Worm (Caenorhabditis elegans) whole organism, dauer: Measurements from ENCODE around the gene Y110A2AL.1.

ENCODE experiments used
- unc-62 ChIP-seq: sonication (generic microtip); optimal IDR thresholded peaks from 2 replicates; lab custom pipeline; 2017; ENCODE audit warnings: missing biosample characterization, missing genetic modification reagents, missing genetic modification characterization

Gene Y110A2AL.1

DNA sequence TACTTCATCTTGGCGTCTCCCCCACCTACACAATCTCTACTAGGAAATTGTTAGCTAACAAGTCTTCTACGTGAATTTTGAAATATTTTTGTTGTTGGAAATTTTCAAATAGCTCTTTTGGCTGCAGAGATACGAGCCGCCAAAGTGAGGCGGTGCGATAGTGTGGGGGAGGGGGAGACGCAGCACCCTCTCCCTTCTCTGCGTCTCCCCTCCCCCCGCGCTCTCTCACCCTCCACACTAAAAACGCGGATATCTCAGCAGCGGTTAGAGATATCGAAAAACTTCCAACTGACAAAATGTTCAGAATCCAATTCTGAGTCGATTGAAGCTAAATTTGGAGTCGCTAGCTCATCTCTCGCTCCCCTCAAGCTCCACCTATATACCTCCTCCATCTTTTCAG is 50.1 kb downstream of the Y110A2AL.1 start:
- no peak for TF ChIP-seq unc-62 (GFP tag; lab: Kevin White, UChicago)

- no peak for TF ChIP-seq unc-62 (GFP tag; lab: Kevin White, UChicago)
Observed at ce11 chrII:2925806-2926558, 51.1 kb downstream of the Y110A2AL.1 start.
